Fruit fly (Drosophila melanogaster): ENCODE data around the gene porin.

DNA sequence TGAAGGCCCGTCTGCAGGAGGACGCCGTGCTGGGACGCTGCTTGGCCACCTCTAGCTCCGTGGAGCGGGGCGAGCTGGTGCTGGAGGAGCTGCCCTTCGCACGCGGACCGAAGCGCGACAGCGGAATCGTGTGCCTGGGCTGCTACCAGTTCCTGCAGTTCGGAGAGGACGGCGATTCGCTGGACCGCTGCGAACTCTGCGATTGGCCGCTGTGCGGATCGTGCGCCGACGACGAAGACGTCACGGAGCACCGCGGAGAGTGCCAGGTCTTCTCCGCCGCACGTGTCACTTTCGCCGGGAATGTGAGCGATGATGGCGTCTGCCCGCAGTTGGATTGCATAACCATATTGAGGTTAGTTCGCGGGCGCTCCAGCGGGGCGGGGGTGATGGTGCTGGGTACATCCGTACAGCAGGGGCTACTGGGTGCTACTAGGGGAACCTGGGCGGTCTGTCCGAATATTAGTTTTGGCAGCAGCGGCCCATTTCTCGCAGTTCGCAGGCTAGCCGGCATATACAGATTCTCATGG is 751 bp upstream of the porin start:
- no peak for TF ChIP-seq CG8632 (GFP tag; optimal IDR thresholded peaks at IDR 0.05)
- TF ChIP-seq CG10631 (GFP tag; optimal IDR thresholded peaks at IDR 0.05): no peak
- no peak for TF ChIP-seq Gug (GFP tag; IDR thresholded peaks at IDR 0.05)
- TF ChIP-seq Hr39 (GFP tag; optimal IDR thresholded peaks at IDR 0.05): no peak
- TF ChIP-seq net (GFP tag; optimal IDR thresholded peaks at IDR 0.05): no peak
- no peak for TF ChIP-seq Lpt (GFP tag; optimal IDR thresholded peaks at IDR 0.05)
- TF ChIP-seq spab (GFP tag; optimal IDR thresholded peaks at IDR 0.05): no peak
- TF ChIP-seq CG6792 (GFP tag; optimal IDR thresholded peaks at IDR 0.05): no peak
- TF ChIP-seq CG8319 (GFP tag; optimal IDR thresholded peaks at IDR 0.05): no peak
- no peak for TF ChIP-seq achi (GFP tag; optimal IDR thresholded peaks at IDR 0.05)

Data from whole organism, prepupa.